Worm (Caenorhabditis elegans): ENCODE results near the gene R10E11.9.

R10E11.9 gene

DNA sequence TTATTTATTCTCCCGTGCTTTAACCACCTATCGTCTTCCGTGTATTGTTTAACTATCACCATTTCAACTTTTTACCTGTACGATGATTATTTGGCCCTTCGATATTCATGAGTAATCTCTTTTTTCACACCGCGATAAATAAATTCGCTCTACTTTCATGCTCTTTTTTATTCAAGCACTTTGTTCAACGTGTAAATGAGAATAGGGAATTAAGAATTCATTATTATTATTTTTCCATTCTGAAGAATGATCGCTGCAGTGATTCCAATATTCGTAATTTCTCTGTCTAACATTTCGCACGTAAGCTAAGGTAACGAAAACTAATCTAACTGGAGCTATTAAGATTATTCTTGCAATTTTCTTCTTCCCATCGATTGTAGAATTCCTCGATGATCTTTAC, 44.7 kb downstream of the R10E11.9 start, which contains the start of gene T05G5.4:
T05G5.4 (plus strand) TSS at position 241 of the 400 bp plus-strand sequence.
- TF ChIP-seq nhr-2 (tag; optimal IDR thresholded peaks at IDR 0.05) (no peak), lin-32 (GFP tag; optimal IDR thresholded peaks at IDR 0.05) (no peak), mab-5 (tag; optimal IDR thresholded peaks at IDR 0.05) (no peak), lin-13 (tag; optimal IDR thresholded peaks at IDR 0.05) (no peak), ceh-39 (tag; optimal IDR thresholded peaks at IDR 0.05) (no peak), mep-1 (tag; optimal IDR thresholded peaks at IDR 0.05) (no peak), nhr-237 (tag; optimal IDR thresholded peaks at IDR 0.05) (no peak), blmp-1 (tag; optimal IDR thresholded peaks at IDR 0.05) (no peak)

DNA sequence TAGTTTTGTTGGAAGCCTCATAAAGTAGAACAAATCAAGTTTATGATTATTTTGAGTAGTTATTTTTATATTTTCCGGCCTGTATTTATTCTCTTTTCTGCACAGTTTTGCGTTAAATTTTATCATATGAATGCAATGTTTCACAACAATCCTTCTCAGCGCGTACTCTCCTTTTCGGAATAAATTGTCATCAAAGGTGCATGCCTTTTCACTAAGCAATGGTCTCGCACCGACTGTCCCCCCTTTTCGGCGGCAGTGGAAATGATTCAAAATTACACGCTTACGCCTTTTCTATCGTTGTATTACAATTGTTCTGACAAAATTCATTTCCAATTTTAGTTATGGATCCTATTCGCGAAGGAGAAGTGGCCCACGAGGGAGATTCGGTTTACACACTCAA, 46.3 kb downstream of the R10E11.9 start, which contains the start of the genes iff-1 and cdk-1:
iff-1 (minus strand) TSS at position 61 of the 400 bp plus-strand sequence.
cdk-1 (plus strand) TSS at position 340 of the 400 bp plus-strand sequence.
- TF ChIP-seq lsy-2 (tag; optimal IDR thresholded peaks at IDR 0.05) (peak; percentile 37), pha-4 (tag; optimal IDR thresholded peaks at IDR 0.05) (peak; percentile 15), nhr-237 (tag; optimal IDR thresholded peaks at IDR 0.05) (peak; percentile 21), mep-1 (tag; optimal IDR thresholded peaks at IDR 0.05) (peak; percentile 63), ztf-11 (tag; optimal IDR thresholded peaks at IDR 0.05) (no peak), unc-120 (tag; optimal IDR thresholded peaks at IDR 0.05; ENCODE audit: poor library complexity, severe bottlenecking) (peak; percentile 49), ces-1 (GFP tag; optimal IDR thresholded peaks at IDR 0.05) (peak; percentile 41), unc-62 (GFP tag; optimal IDR thresholded peaks at IDR 0.05) (no peak), lin-13 (tag; optimal IDR thresholded peaks at IDR 0.05) (no peak)

DNA sequence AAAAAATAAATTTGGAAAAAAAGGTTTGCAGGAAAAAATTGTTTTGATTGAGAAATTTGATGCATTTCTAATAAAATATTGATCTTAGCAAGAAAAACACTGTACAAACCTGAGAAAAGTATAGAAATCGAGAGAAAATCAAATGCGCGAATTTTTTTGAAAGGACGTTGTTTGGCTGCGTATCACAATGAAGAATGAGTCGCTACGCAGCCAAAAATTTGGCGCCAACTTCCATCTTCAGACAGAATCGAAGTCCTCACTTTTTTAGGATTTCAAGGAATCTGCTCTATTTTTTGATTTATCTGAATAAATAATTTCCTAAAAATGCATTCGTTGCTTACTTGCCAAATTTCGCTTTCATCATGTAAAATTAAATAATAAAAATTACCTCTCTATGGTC, 46.8 kb downstream of the R10E11.9 start:
- TF ChIP-seq bed-3 (GFP tag; optimal IDR thresholded peaks at IDR 0.05): no peak
- TF ChIP-seq drap-1 (GFP tag; optimal IDR thresholded peaks at IDR 0.05): no peak
- no peak for TF ChIP-seq lin-32 (GFP tag; optimal IDR thresholded peaks at IDR 0.05)
- TF ChIP-seq elt-1 (tag; optimal IDR thresholded peaks at IDR 0.05; ENCODE audit: borderline replicate concordance, insufficient read depth): no peak
- no peak for TF ChIP-seq cnd-1 (tag; optimal IDR thresholded peaks at IDR 0.05)
- no peak for TF ChIP-seq hlh-1 (tag; optimal IDR thresholded peaks at IDR 0.05)

DNA sequence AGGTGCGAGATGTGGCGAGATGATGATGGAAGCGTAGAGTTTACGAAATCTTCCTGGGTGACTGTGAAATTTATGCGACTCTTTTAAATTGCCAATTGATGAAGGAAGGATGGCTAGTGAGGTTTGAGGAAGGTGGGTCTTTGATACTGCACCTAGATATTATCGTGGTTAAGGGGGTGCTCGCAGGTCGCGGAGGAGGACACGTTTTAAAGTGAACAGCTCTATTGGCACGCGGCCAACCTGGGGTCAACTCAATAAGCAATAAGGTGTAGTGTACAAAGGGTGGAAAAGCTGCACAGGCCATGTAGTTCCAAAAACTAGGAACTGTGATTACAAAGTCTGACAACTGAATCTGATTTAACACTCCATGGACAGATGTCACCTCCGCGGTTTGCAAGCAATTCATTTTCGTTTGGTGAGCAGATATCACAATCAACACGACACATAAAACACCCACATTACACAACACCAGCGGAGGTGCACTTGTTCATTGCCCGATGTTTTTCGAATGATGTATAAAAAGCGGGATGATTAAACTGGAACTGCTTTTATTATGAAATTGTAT, 48.0 kb downstream of the R10E11.9 start:
- no peak for TF ChIP-seq lin-32 (GFP tag; optimal IDR thresholded peaks at IDR 0.05)
- TF ChIP-seq unc-62 (GFP tag; optimal IDR thresholded peaks at IDR 0.05): peak; percentile 20
- TF ChIP-seq elt-1 (tag; optimal IDR thresholded peaks at IDR 0.05; ENCODE audit: borderline replicate concordance, insufficient read depth): no peak

DNA sequence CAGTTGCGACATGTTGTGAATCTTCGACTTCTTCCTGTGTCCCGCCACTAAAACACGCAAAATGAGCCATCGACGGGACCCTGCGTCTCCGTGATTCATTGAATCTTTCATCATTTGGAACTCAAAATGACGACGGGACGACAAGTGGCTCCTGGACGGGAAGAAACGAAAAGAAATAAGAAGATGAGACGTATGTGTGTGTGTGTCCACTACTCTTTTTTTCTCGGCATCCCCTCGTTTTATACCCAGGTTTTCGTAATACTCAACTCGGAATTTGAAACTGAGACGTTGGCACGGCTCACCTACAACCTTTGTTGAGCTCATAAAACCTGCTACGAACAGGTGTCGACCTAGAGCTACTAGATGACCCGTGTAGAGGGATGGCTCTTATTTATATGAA, 48.9 kb downstream of the R10E11.9 start:
- TF ChIP-seq unc-120 (tag; optimal IDR thresholded peaks at IDR 0.05; ENCODE audit: poor library complexity, severe bottlenecking): peak; percentile 67
- TF ChIP-seq drap-1 (GFP tag; optimal IDR thresholded peaks at IDR 0.05): no peak
- peak; percentile 51 for TF ChIP-seq hlh-1 (tag; optimal IDR thresholded peaks at IDR 0.05)
- TF ChIP-seq nhr-2 (tag; optimal IDR thresholded peaks at IDR 0.05): no peak
- TF ChIP-seq lin-32 (GFP tag; optimal IDR thresholded peaks at IDR 0.05): no peak
- no peak for TF ChIP-seq bed-3 (GFP tag; optimal IDR thresholded peaks at IDR 0.05)
- peak; percentile 68 for TF ChIP-seq unc-62 (GFP tag; optimal IDR thresholded peaks at IDR 0.05)

DNA sequence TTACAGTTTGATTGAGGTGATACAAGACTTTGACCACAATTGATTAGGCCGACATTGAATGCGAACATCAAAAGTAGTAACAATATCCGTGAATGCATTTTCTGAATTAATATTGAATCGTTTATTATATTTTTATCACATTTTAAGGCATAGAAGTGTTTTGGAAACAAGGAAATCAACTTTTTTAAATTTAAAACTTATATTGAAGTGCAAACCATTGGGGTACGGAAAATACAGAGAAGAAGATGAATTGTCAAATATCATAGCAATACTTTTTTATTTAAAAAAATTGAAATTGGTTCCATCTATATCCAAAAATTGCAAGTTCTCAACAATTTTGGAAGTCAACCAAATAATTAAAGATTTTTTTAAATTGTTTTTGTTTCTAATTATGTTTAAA, 50.2 kb downstream of the R10E11.9 start, which contains the start of gene T05G5.1:
T05G5.1 (minus strand) TSS at position 101 of the 400 bp plus-strand sequence.
- TF ChIP-seq mls-2 (tag; optimal IDR thresholded peaks at IDR 0.05) (no peak), tbx-8 (GFP tag; optimal IDR thresholded peaks at IDR 0.05) (no peak), nhr-28 (tag; optimal IDR thresholded peaks at IDR 0.05) (no peak), zip-8 (tag; optimal IDR thresholded peaks at IDR 0.05) (no peak), hlh-1 (tag; optimal IDR thresholded peaks at IDR 0.05) (no peak), sem-2 (GFP tag; optimal IDR thresholded peaks at IDR 0.05) (no peak), nhr-2 (tag; optimal IDR thresholded peaks at IDR 0.05) (no peak), bed-3 (GFP tag; optimal IDR thresholded peaks at IDR 0.05) (no peak)

DNA sequence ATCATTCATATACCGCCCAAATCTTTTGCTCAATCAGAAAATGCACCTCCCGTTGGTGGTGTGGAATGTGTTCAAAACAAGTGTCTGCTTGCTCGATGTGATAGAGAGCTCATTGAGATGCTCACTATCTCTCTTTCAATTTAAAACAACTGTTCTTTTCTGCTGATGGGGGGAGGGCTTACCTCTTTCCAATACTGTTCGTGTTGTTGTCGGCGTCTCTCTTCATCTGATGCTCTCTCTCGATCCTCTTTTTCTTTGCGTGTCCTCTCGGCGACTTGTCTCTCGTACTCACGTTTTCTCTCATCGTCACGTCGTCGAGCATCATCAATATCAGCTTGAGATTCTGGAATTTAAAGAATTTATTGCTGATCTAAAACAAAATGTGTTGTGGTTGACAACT, 51.5 kb downstream of the R10E11.9 start:
- TF ChIP-seq unc-62 (GFP tag; optimal IDR thresholded peaks at IDR 0.05): peak; percentile 69
- peak; percentile 27 for TF ChIP-seq unc-120 (tag; optimal IDR thresholded peaks at IDR 0.05; ENCODE audit: poor library complexity, severe bottlenecking)
- peak; percentile 95 for TF ChIP-seq hlh-1 (tag; optimal IDR thresholded peaks at IDR 0.05)
- TF ChIP-seq cnd-1 (tag; optimal IDR thresholded peaks at IDR 0.05): no peak
